Fruit fly (Drosophila melanogaster): ENCODE measurements around the gene CG12316.

CG12316 gene

dm6 chr3L:15084288-15084687 is 52.4 kb downstream of the CG12316 start (continued):
- TF ChIP-seq slp2 (GFP tag; optimal IDR thresholded peaks at IDR 0.05) = no peak
